Fruit fly (Drosophila melanogaster): ENCODE data around the gene dnt.

- TF ChIP-seq CG7045 (GFP tag; optimal IDR thresholded peaks at IDR 0.05) (no peak), CG12768 (GFP tag; optimal IDR thresholded peaks at IDR 0.05) (no peak), CG11617 (GFP tag; optimal IDR thresholded peaks at IDR 0.05) (no peak), ovo (GFP tag; optimal IDR thresholded peaks at IDR 0.05) (no peak), cnc (optimal IDR thresholded peaks at IDR 0.05) (no peak), CG14711 (tag; optimal IDR thresholded peaks at IDR 0.05) (no peak), CG1620 (GFP tag; optimal IDR thresholded peaks at IDR 0.05) (no peak), Mnt (GFP tag; optimal IDR thresholded peaks at IDR 0.05) (no peak), tj (GFP tag; optimal IDR thresholded peaks at IDR 0.05) (no peak), Clk (GFP tag; optimal IDR thresholded peaks at IDR 0.05) (no peak), CG5204 (GFP tag; optimal IDR thresholded peaks at IDR 0.05) (no peak), bab1 (GFP tag; optimal IDR thresholded peaks at IDR 0.05) (no peak), CG7101 (tag; optimal IDR thresholded peaks at IDR 0.05) (no peak), Crg-1 (GFP tag; optimal IDR thresholded peaks at IDR 0.05) (no peak)
Observed at dm6 chr2L:19339023-19339422, 24.0 kb downstream of the dnt start.
